Fruit fly (Drosophila melanogaster) whole organism, embryonic: Measurements from ENCODE around the gene CG33939.

ENCODE experiments used
- Adf1 ChIP-seq: fragments of 200-800 bp; sonication (Bioruptor generic); IDR thresholded peaks from 2 replicates; pipeline ENCODE4 v1.3.6; 2022; ENCODE audit warnings: missing biosample characterization, missing genetic modification characterization
- Blimp-1 ChIP-seq: fragments of 200-800 bp; sonication (Bioruptor generic); optimal IDR thresholded peaks from 3 replicates; lab custom pipeline; 2018; ENCODE audit warnings: missing biosample characterization, missing genetic modification characterization, mild to moderate bottlenecking, moderate library complexity, missing genetic modification reagents
- CG13287 ChIP-seq: fragments of 200-800 bp; sonication (Bioruptor generic); IDR thresholded peaks from 2 replicates; pipeline ENCODE4 v1.3.6; 2022; ENCODE audit warnings: missing biosample characterization, missing genetic modification characterization; ENCODE audit not compliant: partially characterized antibody
- CG13296 ChIP-seq: fragments of 200-800 bp; sonication (Bioruptor generic); optimal IDR thresholded peaks from 3 replicates; lab custom pipeline; 2018; ENCODE audit warnings: missing biosample characterization, mild to moderate bottlenecking, missing genetic modification characterization
- CG16813 ChIP-seq: fragments of 200-800 bp; sonication (Bioruptor generic); IDR thresholded peaks from 3 replicates; pipeline ENCODE4 v1.3.6; 2022; ENCODE audit warnings: missing biosample characterization, missing genetic modification characterization; ENCODE audit not compliant: partially characterized antibody
- CG1832 ChIP-seq: fragments of 200-800 bp; sonication (Bioruptor generic); optimal IDR thresholded peaks from 2 replicates; lab custom pipeline; 2017; ENCODE audit warnings: missing biosample characterization, mild to moderate bottlenecking, missing genetic modification characterization, inconsistent platforms
- CG2889 ChIP-seq: fragments of 200-800 bp; sonication (Bioruptor generic); IDR thresholded peaks from 3 replicates; pipeline ENCODE4 v1.3.6; 2022; ENCODE audit warnings: missing biosample characterization, missing genetic modification characterization
- CG3163 ChIP-seq: fragments of 200-800 bp; sonication (Bioruptor generic); optimal IDR thresholded peaks from 3 replicates; lab custom pipeline; 2016; ENCODE audit warnings: missing biosample characterization, missing genetic modification characterization
- CG34376 ChIP-seq: fragments of 200-800 bp; sonication (Bioruptor generic); optimal IDR thresholded peaks from 2 replicates; lab custom pipeline; 2018; ENCODE audit warnings: missing biosample characterization, mild to moderate bottlenecking, missing genetic modification characterization
- CG34422 ChIP-seq: fragments of 200-800 bp; sonication (Bioruptor generic); IDR thresholded peaks from 3 replicates; pipeline ENCODE4 v1.3.6; 2022; ENCODE audit warnings: missing biosample characterization, missing genetic modification characterization
- CG6765 ChIP-seq: fragments of 200-800 bp; sonication (Bioruptor generic); optimal IDR thresholded peaks from 3 replicates; lab custom pipeline; 2017; ENCODE audit warnings: missing biosample characterization, mild to moderate bottlenecking, missing genetic modification characterization
- CG7987 ChIP-seq: fragments of 200-800 bp; sonication (Bioruptor generic); optimal IDR thresholded peaks from 2 replicates; lab custom pipeline; 2018; ENCODE audit warnings: missing biosample characterization, mild to moderate bottlenecking, missing genetic modification characterization, moderate library complexity
- CG8089 ChIP-seq: fragments of 200-800 bp; sonication (Bioruptor generic); optimal IDR thresholded peaks from 3 replicates; lab custom pipeline; 2016; ENCODE audit warnings: missing biosample characterization, missing genetic modification characterization
- CG8290 ChIP-seq, 3 experiments: fragments of 200-800 bp; sonication (Bioruptor generic); optimal IDR thresholded peaks; 2 replicates each; lab custom pipeline; 2016 to 2019; ENCODE audit warnings: missing biosample characterization in 3 of 3, missing genetic modification characterization in 3 of 3, mild to moderate bottlenecking in 2 of 3, moderate library complexity in 1 of 3
- CG8924 ChIP-seq: fragments of 200-800 bp; optimal IDR thresholded peaks from 3 replicates; lab custom pipeline; 2019; ENCODE audit warnings: missing biosample characterization, mild to moderate bottlenecking, missing genetic modification characterization, moderate library complexity
- Drgx ChIP-seq: fragments of 200-800 bp; sonication (Bioruptor generic); IDR thresholded peaks from 2 replicates; pipeline ENCODE4 v1.3.6; 2022; ENCODE audit warnings: missing biosample characterization, missing genetic modification characterization
- E2f2 ChIP-seq: fragments of 200-800 bp; sonication (Bioruptor generic); IDR thresholded peaks from 2 replicates; pipeline ENCODE4 v1.3.6; 2022; ENCODE audit warnings: missing biosample characterization, missing genetic modification characterization
- Fer1 ChIP-seq: fragments of 200-800 bp; sonication (Bioruptor generic); optimal IDR thresholded peaks from 2 replicates; lab custom pipeline; 2017; ENCODE audit warnings: missing biosample characterization, mild to moderate bottlenecking, missing genetic modification characterization
- Fer3 ChIP-seq: fragments of 200-800 bp; sonication (Bioruptor generic); optimal IDR thresholded peaks from 2 replicates; lab custom pipeline; 2018; ENCODE audit warnings: missing biosample characterization, mild to moderate bottlenecking, missing genetic modification characterization, moderate library complexity
- HLHmδ ChIP-seq: fragments of 200-800 bp; sonication (Bioruptor generic); optimal IDR thresholded peaks from 2 replicates; lab custom pipeline; 2018; ENCODE audit warnings: missing biosample characterization, mild to moderate bottlenecking, missing genetic modification characterization, moderate library complexity
- Hmr ChIP-seq: fragments of 200-800 bp; sonication (Bioruptor generic); optimal IDR thresholded peaks from 3 replicates; lab custom pipeline; 2017; ENCODE audit warnings: mild to moderate bottlenecking, missing biosample characterization, missing genetic modification reagents, missing genetic modification characterization
- Hr3 ChIP-seq: fragments of 200-800 bp; sonication (Bioruptor generic); optimal IDR thresholded peaks from 3 replicates; lab custom pipeline; 2016; ENCODE audit warnings: missing biosample characterization, missing genetic modification characterization
- Hr39 ChIP-seq: fragments of >200 bp; optimal IDR thresholded peaks from 2 replicates; lab custom pipeline; 2017
- Kr ChIP-seq: fragments of 200-800 bp; sonication (Bioruptor generic); optimal IDR thresholded peaks from 2 replicates; lab custom pipeline; 2017; ENCODE audit warnings: missing biosample characterization, mild to moderate bottlenecking, missing genetic modification characterization
- Lim3 ChIP-seq: fragments of 200-800 bp; sonication (Bioruptor generic); IDR thresholded peaks from 2 replicates; pipeline ENCODE4 v1.3.6; 2022; ENCODE audit warnings: missing biosample characterization, missing genetic modification characterization
- NFAT ChIP-seq: fragments of 200-800 bp; sonication (Bioruptor generic); IDR thresholded peaks from 2 replicates; pipeline ENCODE4 v1.3.6; 2022; ENCODE audit warnings: missing biosample characterization, missing genetic modification characterization
- Nf-YA ChIP-seq: fragments of 200-800 bp; sonication (Bioruptor generic); IDR thresholded peaks from 2 replicates; pipeline ENCODE4 v1.3.6; 2022; ENCODE audit warnings: missing biosample characterization, missing genetic modification characterization
- Nf-YC ChIP-seq: fragments of 200-800 bp; optimal IDR thresholded peaks from 3 replicates; lab custom pipeline; 2019; ENCODE audit warnings: missing biosample characterization, mild to moderate bottlenecking, missing genetic modification characterization, moderate library complexity
- Side ChIP-seq: fragments of 200-800 bp; sonication (Bioruptor generic); optimal IDR thresholded peaks from 2 replicates; lab custom pipeline; 2016; ENCODE audit warnings: missing biosample characterization, missing genetic modification characterization
- chm ChIP-seq: fragments of 200-800 bp; sonication (Bioruptor generic); IDR thresholded peaks from 2 replicates; pipeline ENCODE4 v1.3.6; 2022; ENCODE audit warnings: missing biosample characterization, missing genetic modification characterization
- corto ChIP-seq: fragments of 200-800 bp; sonication (Bioruptor generic); optimal IDR thresholded peaks from 2 replicates; lab custom pipeline; 2016; ENCODE audit warnings: missing biosample characterization, mild to moderate bottlenecking, missing genetic modification characterization, moderate library complexity
- gfzf ChIP-seq: fragments of 200-800 bp; sonication (Bioruptor generic); optimal IDR thresholded peaks from 2 replicates; lab custom pipeline; 2016; ENCODE audit warnings: missing biosample characterization, mild to moderate bottlenecking, missing genetic modification characterization, moderate library complexity
- hkb ChIP-seq, 2 experiments: fragments of 200-800 bp in 1 of 2; fragments of >200 bp in 1 of 2; sonication (Bioruptor generic) in 1 of 2; IDR thresholded peaks in 1 of 2; optimal IDR thresholded peaks in 1 of 2; 2 replicates each; pipeline versions ENCODE4 v1.3.6 to Lab custom; 2017 to 2022; ENCODE audit warnings: missing biosample characterization in 1 of 2, missing genetic modification characterization in 1 of 2
- kah ChIP-seq: fragments of 200-800 bp; sonication (Bioruptor generic); optimal IDR thresholded peaks from 2 replicates; lab custom pipeline; 2018; ENCODE audit warnings: missing biosample characterization, mild to moderate bottlenecking, missing genetic modification characterization
- knrl ChIP-seq: fragments of 200-800 bp; sonication (Bioruptor generic); IDR thresholded peaks from 3 replicates; pipeline ENCODE4 v1.3.6; 2022; ENCODE audit warnings: missing biosample characterization, missing genetic modification characterization; ENCODE audit not compliant: partially characterized antibody
- mirr ChIP-seq: fragments of 200-800 bp; sonication (Bioruptor generic); optimal IDR thresholded peaks from 3 replicates; lab custom pipeline; 2018; ENCODE audit warnings: missing biosample characterization, mild to moderate bottlenecking, missing genetic modification characterization
- nom ChIP-seq: fragments of 200-800 bp; sonication (Bioruptor generic); optimal IDR thresholded peaks from 2 replicates; lab custom pipeline; 2017; ENCODE audit warnings: missing biosample characterization, missing genetic modification characterization, mild to moderate bottlenecking, moderate library complexity, missing genetic modification reagents
- pho ChIP-seq: fragments of 200-800 bp; sonication (Bioruptor generic); optimal IDR thresholded peaks from 2 replicates; lab custom pipeline; 2016; ENCODE audit warnings: missing biosample characterization, missing genetic modification characterization
- pros ChIP-seq: fragments of 200-800 bp; sonication (Bioruptor generic); optimal IDR thresholded peaks from 3 replicates; lab custom pipeline; 2019; ENCODE audit warnings: missing biosample characterization, mild to moderate bottlenecking, missing genetic modification characterization, moderate library complexity
- sd ChIP-seq: fragments of 200-800 bp; sonication (Bioruptor generic); optimal IDR thresholded peaks from 3 replicates; lab custom pipeline; 2018; ENCODE audit warnings: missing biosample characterization, mild to moderate bottlenecking, missing genetic modification characterization, moderate library complexity
- slbo ChIP-seq: fragments of 200-800 bp; sonication (Bioruptor generic); IDR thresholded peaks from 2 replicates; pipeline ENCODE4 v1.3.6; 2022; ENCODE audit warnings: missing biosample characterization, missing genetic modification characterization
- sna ChIP-seq: fragments of 200-800 bp; sonication (Bioruptor generic); IDR thresholded peaks from 2 replicates; pipeline ENCODE4 v1.3.6; 2022; ENCODE audit warnings: missing biosample characterization, missing genetic modification characterization; ENCODE audit not compliant: partially characterized antibody
- so ChIP-seq: fragments of 200-800 bp; sonication (Bioruptor generic); IDR thresholded peaks from 3 replicates; pipeline ENCODE4 v1.3.6; 2022; ENCODE audit warnings: missing biosample characterization, missing genetic modification characterization
- tin ChIP-seq: fragments of 200-800 bp; sonication (Bioruptor generic); optimal IDR thresholded peaks from 3 replicates; lab custom pipeline; 2016; ENCODE audit warnings: missing biosample characterization, missing genetic modification characterization
- vvl ChIP-seq: fragments of 200-800 bp; sonication (Bioruptor generic); IDR thresholded peaks from 2 replicates; pipeline ENCODE4 v1.3.6; 2022; ENCODE audit warnings: missing biosample characterization, missing genetic modification characterization
- wdn ChIP-seq: fragments of 200-800 bp; sonication (Bioruptor generic); IDR thresholded peaks from 2 replicates; pipeline ENCODE4 v1.3.6; 2022; ENCODE audit warnings: missing biosample characterization, missing genetic modification characterization

The CG33939 gene

DNA sequence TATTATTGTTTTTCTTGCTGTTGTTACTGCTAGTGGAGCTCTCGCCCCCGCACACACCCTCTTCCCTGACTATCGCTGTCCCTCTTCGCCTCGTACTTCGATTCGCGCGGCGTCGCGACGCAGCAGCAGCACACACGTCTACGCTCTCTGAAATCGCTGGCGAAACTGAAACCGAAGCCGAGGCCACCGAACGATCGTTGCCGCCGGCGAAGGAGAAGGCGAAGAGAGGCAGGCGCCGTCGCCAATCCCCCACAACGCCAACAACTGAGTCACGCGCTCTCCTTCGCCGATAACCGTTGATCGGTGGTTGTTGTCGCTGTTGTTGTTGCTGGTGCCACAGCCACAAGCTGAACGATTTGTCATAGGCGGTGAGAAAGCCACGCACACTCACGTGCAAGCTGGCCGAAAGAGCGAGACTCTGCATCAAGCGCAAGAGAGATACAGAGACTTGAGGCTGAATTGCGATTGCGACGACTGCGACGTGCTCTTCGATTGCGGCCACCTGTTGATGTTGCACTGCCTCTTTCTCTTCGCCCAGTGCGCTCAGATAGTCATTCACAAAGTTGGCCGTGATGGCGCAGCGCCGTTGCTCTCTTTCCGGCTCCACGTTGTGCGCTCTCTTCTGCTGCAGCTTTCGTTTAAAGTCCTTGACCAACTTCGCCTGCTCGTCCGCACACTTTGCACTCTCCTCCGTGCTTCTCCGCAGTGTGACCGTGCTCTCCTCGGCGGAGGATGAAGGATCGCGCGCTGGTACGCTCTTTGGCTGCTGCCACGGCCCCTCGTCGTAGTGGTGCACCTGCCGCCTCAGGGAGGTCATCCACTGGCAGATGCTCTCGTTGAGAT is 21.2 kb downstream of the CG33939 start (continued):
- TF ChIP-seq CG3163 (peak; percentile 98), CG34376 (peak; percentile 61), Blimp-1 (GFP tag; lab: Kevin White, UChicago) (peak; percentile 23), vvl (GFP tag; lab: Robert Waterston, UW) (0 out of 2 replicates have a peak, but pooled peaks have one; percentile 19), Lim3 (no peak), CG1832 (peak; percentile 38), chm (GFP tag; lab: Robert Waterston, UW) (peak; percentile 32; the same call in 1 of the 2 replicates), E2f2 (GFP tag; lab: Robert Waterston, UW) (0 out of 2 replicates have a peak, but pooled peaks have one; percentile 13), gfzf (GFP tag; lab: Kevin White, UChicago) (no peak), pros (GFP tag; lab: Kevin White, UChicago) (peak; percentile 93), sna (GFP tag; lab: Robert Waterston, UW) (0 out of 2 replicates have a peak, but pooled peaks have one; percentile 34), wdn (GFP tag; lab: Robert Waterston, UW) (no peak), kah (GFP tag; lab: Kevin White, UChicago) (peak; percentile 100), pho (GFP tag; lab: Kevin White, UChicago) (no peak), tin (GFP tag; lab: Kevin White, UChicago) (no peak), Nf-YA (peak; percentile 14; the same call in 1 of the 2 replicates), NFAT (peak; percentile 32; the same call in 1 of the 2 replicates), Adf1 (peak; percentile 82), CG7987 (GFP tag; lab: Kevin White, UChicago) (peak; percentile 70), CG8290 (GFP tag; optimal IDR thresholded peaks at IDR 0.05; lab: Kevin White, UChicago) (no peak), CG8290 (tag; optimal IDR thresholded peaks at IDR 0.05; lab: Kevin White, UChicago) (peak in 1 of 2 experiments; percentile 70), so (GFP tag; lab: Robert Waterston, UW) (peak; percentile 33; the same call in 1 of the 3 replicates), CG13287 (GFP tag; lab: Robert Waterston, UW) (peak; percentile 49; the same call in 1 of the 2 replicates), CG16813 (GFP tag; lab: Robert Waterston, UW) (0 out of 3 replicates have a peak, but pooled peaks have one; percentile 13), nom (GFP tag; lab: Kevin White, UChicago) (peak; percentile 31), Fer1 (GFP tag; lab: Kevin White, UChicago) (peak; percentile 29), CG2889 (GFP tag; lab: Robert Waterston, UW) (no peak), Side (GFP tag; lab: Kevin White, UChicago) (peak; percentile 4), slbo (GFP tag; lab: Robert Waterston, UW) (0 out of 2 replicates have a peak, but pooled peaks have one; percentile 17), corto (no peak), Hr3 (no peak), Drgx (GFP tag; lab: Robert Waterston, UW) (peak; percentile 28; the same call in 1 of the 2 replicates), HLHmδ (GFP tag; lab: Kevin White, UChicago) (peak; percentile 31), CG13296 (GFP tag; lab: Kevin White, UChicago) (peak; percentile 26), Hmr (GFP tag; lab: Kevin White, UChicago) (peak; percentile 9), CG8924 (tag; lab: Kevin White, UChicago) (peak; percentile 8), CG6765 (GFP tag; lab: Kevin White, UChicago) (peak; percentile 14), sd (no peak), hkb (optimal IDR thresholded peaks at IDR 0.05; lab: Kevin White, UChicago) (no peak), hkb (GFP tag; IDR thresholded peaks at IDR 0.05; lab: Robert Waterston, UW) (peak; percentile 23; the same call in 1 of the 2 replicates), mirr (GFP tag; lab: Kevin White, UChicago) (peak; percentile 40), Fer3 (tag; lab: Kevin White, UChicago) (no peak), CG34422 (GFP tag; lab: Robert Waterston, UW) (peak; percentile 68; the same call in 2 of the 3 replicates), knrl (GFP tag; lab: Robert Waterston, UW) (peak; percentile 31; the same call in 1 of the 3 replicates), Nf-YC (tag; lab: Kevin White, UChicago) (peak; percentile 48), Kr (GFP tag; lab: Kevin White, UChicago) (no peak), CG8089 (GFP tag; lab: Kevin White, UChicago) (peak; percentile 8), Hr39 (no peak)
